Fruit fly (Drosophila melanogaster) whole organism, embryonic: ENCODE data around the gene CG3902.

Experiments used
- Blimp-1 ChIP-seq: fragments of 200-800 bp; sonication (Bioruptor generic); optimal IDR thresholded peaks from 3 replicates; lab custom pipeline; 2018; ENCODE audit warnings: missing biosample characterization, missing genetic modification characterization, mild to moderate bottlenecking, moderate library complexity, missing genetic modification reagents
- CG10565 ChIP-seq: fragments of 200-800 bp; sonication (Bioruptor generic); optimal IDR thresholded peaks from 3 replicates; lab custom pipeline; 2016; ENCODE audit warnings: missing biosample characterization, mild to moderate bottlenecking, missing genetic modification characterization
- CG11695 ChIP-seq: fragments of 200-800 bp; sonication (Bioruptor generic); IDR thresholded peaks from 3 replicates; pipeline ENCODE4 v1.3.6; 2022; ENCODE audit warnings: missing biosample characterization, missing genetic modification characterization
- CG14014 ChIP-seq: fragments of 200-800 bp; sonication (Bioruptor generic); IDR thresholded peaks from 2 replicates; pipeline ENCODE4 v1.3.6; 2022; ENCODE audit warnings: missing biosample characterization, missing genetic modification characterization
- CG1603 ChIP-seq: fragments of 200-800 bp; sonication (Bioruptor generic); optimal IDR thresholded peaks from 2 replicates; lab custom pipeline; 2019; ENCODE audit warnings: missing biosample characterization, mild to moderate bottlenecking, missing genetic modification characterization, moderate library complexity
- CG16863 ChIP-seq: fragments of 200-800 bp; sonication (Bioruptor generic); optimal IDR thresholded peaks from 3 replicates; lab custom pipeline; 2016; ENCODE audit warnings: missing biosample characterization, missing genetic modification characterization
- CG17829 ChIP-seq: fragments of 200-800 bp; optimal IDR thresholded peaks from 2 replicates; lab custom pipeline; 2019; ENCODE audit warnings: missing biosample characterization, mild to moderate bottlenecking, missing genetic modification characterization, moderate library complexity
- CG17912 ChIP-seq: fragments of 200-800 bp; sonication (Bioruptor generic); optimal IDR thresholded peaks from 2 replicates; lab custom pipeline; 2018; ENCODE audit warnings: missing biosample characterization, mild to moderate bottlenecking, missing genetic modification characterization
- CG18262 ChIP-seq: fragments of 200-800 bp; optimal IDR thresholded peaks from 3 replicates; lab custom pipeline; 2019; ENCODE audit warnings: missing biosample characterization, mild to moderate bottlenecking, missing genetic modification characterization, moderate library complexity
- CG18764 ChIP-seq: fragments of 200-800 bp; sonication (Bioruptor generic); optimal IDR thresholded peaks from 3 replicates; lab custom pipeline; 2016; ENCODE audit warnings: missing biosample characterization, missing genetic modification characterization
- CG3726 ChIP-seq: fragments of 200-800 bp; sonication (Bioruptor generic); IDR thresholded peaks from 3 replicates; pipeline ENCODE4, ENCODE4 v1.3.6; 2022; ENCODE audit warnings: missing biosample characterization, missing genetic modification characterization
- CG3995 ChIP-seq: fragments of 200-800 bp; sonication (Bioruptor generic); optimal IDR thresholded peaks from 3 replicates; lab custom pipeline; 2016; ENCODE audit warnings: missing biosample characterization, missing genetic modification characterization
- CG42726 ChIP-seq: fragments of 200-800 bp; sonication (Bioruptor generic); IDR thresholded peaks from 2 replicates; pipeline ENCODE4 v1.3.6; 2022; ENCODE audit warnings: missing biosample characterization, missing genetic modification characterization; ENCODE audit not compliant: partially characterized antibody
- CG43689 ChIP-seq: fragments of 200-800 bp; sonication (Bioruptor generic); IDR thresholded peaks from 2 replicates; pipeline ENCODE4 v1.3.6; 2022; ENCODE audit warnings: missing biosample characterization, missing genetic modification characterization
- CG7963 ChIP-seq: fragments of 200-800 bp; sonication (Bioruptor generic); IDR thresholded peaks from 3 replicates; pipeline ENCODE4 v1.3.6; 2022; ENCODE audit warnings: missing biosample characterization, missing genetic modification characterization; ENCODE audit not compliant: partially characterized antibody
- CG9437 ChIP-seq: fragments of 200-800 bp; sonication (Bioruptor generic); optimal IDR thresholded peaks from 2 replicates; lab custom pipeline; 2018; ENCODE audit warnings: missing biosample characterization, mild to moderate bottlenecking, missing genetic modification characterization
- CG9727 ChIP-seq: fragments of 200-800 bp; sonication (Bioruptor generic); optimal IDR thresholded peaks from 3 replicates; lab custom pipeline; 2017; ENCODE audit warnings: missing biosample characterization, mild to moderate bottlenecking, missing genetic modification characterization
- CG9817 ChIP-seq: fragments of 200-800 bp; sonication (Bioruptor generic); optimal IDR thresholded peaks from 2 replicates; lab custom pipeline; 2018; ENCODE audit warnings: missing biosample characterization, mild to moderate bottlenecking, missing genetic modification characterization, moderate library complexity
- CHES-1-like ChIP-seq: fragments of 200-800 bp; sonication (Bioruptor generic); optimal IDR thresholded peaks from 2 replicates; lab custom pipeline; 2016; ENCODE audit warnings: missing biosample characterization, missing genetic modification characterization
- Chrac-16 ChIP-seq: fragments of 200-800 bp; sonication (Bioruptor generic); optimal IDR thresholded peaks from 3 replicates; lab custom pipeline; 2016; ENCODE audit warnings: missing biosample characterization, missing genetic modification characterization
- Doc2 ChIP-seq: fragments of 200-800 bp; sonication (Bioruptor generic); IDR thresholded peaks from 2 replicates; pipeline ENCODE4 v1.3.6; 2022; ENCODE audit warnings: missing biosample characterization, missing genetic modification characterization
- Doc3 ChIP-seq: fragments of 200-800 bp; sonication (Bioruptor generic); IDR thresholded peaks from 3 replicates; pipeline ENCODE4 v1.3.6; 2022; ENCODE audit warnings: missing biosample characterization, missing genetic modification characterization; ENCODE audit not compliant: partially characterized antibody
- Ets65A ChIP-seq: fragments of 200-800 bp; sonication (Bioruptor generic); peaks from one replicate; lab custom pipeline; 2016; ENCODE audit warnings: missing biosample characterization, missing genetic modification characterization
- HLH3B ChIP-seq: fragments of 200-800 bp; sonication (Bioruptor generic); IDR thresholded peaks from 2 replicates; pipeline ENCODE4 v1.3.6; 2022; ENCODE audit warnings: missing biosample characterization, missing genetic modification characterization
- Hey ChIP-seq: fragments of 200-800 bp; sonication (Bioruptor generic); optimal IDR thresholded peaks from 3 replicates; lab custom pipeline; 2018; ENCODE audit warnings: missing biosample characterization, mild to moderate bottlenecking, missing genetic modification characterization
- HmgD ChIP-seq: fragments of 200-800 bp; sonication (Bioruptor generic); optimal IDR thresholded peaks from 3 replicates; lab custom pipeline; 2016; ENCODE audit warnings: missing biosample characterization, missing genetic modification characterization
- Kr ChIP-seq: fragments of 200-800 bp; sonication (Bioruptor generic); optimal IDR thresholded peaks from 2 replicates; lab custom pipeline; 2017; ENCODE audit warnings: missing biosample characterization, mild to moderate bottlenecking, missing genetic modification characterization
- MTF-1 ChIP-seq: fragments of 200-800 bp; sonication (Bioruptor generic); optimal IDR thresholded peaks from 2 replicates; lab custom pipeline; 2018; ENCODE audit warnings: missing biosample characterization, mild to moderate bottlenecking, missing genetic modification characterization, borderline replicate concordance
- Meics ChIP-seq: fragments of 200-800 bp; sonication (Bioruptor generic); optimal IDR thresholded peaks from 2 replicates; lab custom pipeline; 2017; ENCODE audit warnings: missing biosample characterization, mild to moderate bottlenecking, missing genetic modification characterization
- Mes4 ChIP-seq: fragments of 200-800 bp; sonication (Bioruptor generic); optimal IDR thresholded peaks from 2 replicates; lab custom pipeline; 2016; ENCODE audit warnings: missing biosample characterization, missing genetic modification characterization
- Myb ChIP-seq: fragments of 200-800 bp; sonication (Bioruptor generic); optimal IDR thresholded peaks from 2 replicates; lab custom pipeline; 2016; ENCODE audit warnings: missing biosample characterization, missing genetic modification characterization
- Poxn ChIP-seq: fragments of 200-800 bp; sonication (Bioruptor generic); IDR thresholded peaks from 2 replicates; pipeline ENCODE4 v1.3.6; 2022; ENCODE audit warnings: missing biosample characterization, missing genetic modification characterization
- Rx ChIP-seq: fragments of 200-800 bp; sonication (Bioruptor generic); IDR thresholded peaks from 2 replicates; pipeline ENCODE4 v1.3.6; 2022; ENCODE audit warnings: missing biosample characterization, missing genetic modification characterization
- Sry-β ChIP-seq: fragments of 200-800 bp; sonication (Bioruptor generic); optimal IDR thresholded peaks from 2 replicates; lab custom pipeline; 2018; ENCODE audit warnings: missing biosample characterization, mild to moderate bottlenecking, missing genetic modification characterization, moderate library complexity
- Vsx1 ChIP-seq: fragments of 200-800 bp; sonication (Bioruptor generic); optimal IDR thresholded peaks from 2 replicates; lab custom pipeline; 2017; ENCODE audit warnings: missing biosample characterization, mild to moderate bottlenecking, missing genetic modification characterization, missing genetic modification reagents
- bigmax ChIP-seq: fragments of 200-800 bp; sonication (Bioruptor generic); optimal IDR thresholded peaks from 2 replicates; lab custom pipeline; 2018; ENCODE audit warnings: missing biosample characterization, mild to moderate bottlenecking, missing genetic modification characterization
- crol ChIP-seq: fragments of 200-800 bp; sonication (Bioruptor generic); IDR thresholded peaks from 2 replicates; pipeline ENCODE4 v1.3.6; 2022; ENCODE audit warnings: missing biosample characterization, missing genetic modification characterization
- dmrt11E ChIP-seq: fragments of 200-800 bp; sonication (Bioruptor generic); optimal IDR thresholded peaks from 3 replicates; lab custom pipeline; 2018; ENCODE audit warnings: missing biosample characterization, mild to moderate bottlenecking, missing genetic modification characterization, moderate library complexity
- dpn ChIP-seq, 2 experiments: fragments of 200-800 bp; sonication (Bioruptor generic); optimal IDR thresholded peaks; 3 replicates each; lab custom pipeline; 2016; ENCODE audit warnings: missing biosample characterization in 2 of 2, missing genetic modification characterization in 2 of 2
- ftz-f1 ChIP-seq: fragments of 200-800 bp; sonication (Bioruptor generic); optimal IDR thresholded peaks from 2 replicates; lab custom pipeline; 2016; ENCODE audit warnings: missing biosample characterization, missing genetic modification characterization
- gcm ChIP-seq: fragments of 200-800 bp; sonication (Bioruptor generic); optimal IDR thresholded peaks from 2 replicates; lab custom pipeline; 2019; ENCODE audit warnings: missing biosample characterization, mild to moderate bottlenecking, missing genetic modification characterization, moderate library complexity
- gcm2 ChIP-seq: fragments of 200-800 bp; sonication (Bioruptor generic); optimal IDR thresholded peaks from 2 replicates; lab custom pipeline; 2016; ENCODE audit warnings: missing biosample characterization, missing genetic modification characterization
- gro ChIP-seq: fragments of 200-800 bp; sonication (Bioruptor generic); optimal IDR thresholded peaks from 2 replicates; lab custom pipeline; 2016; ENCODE audit warnings: missing biosample characterization, missing genetic modification characterization
- insv ChIP-seq, 2 experiments: fragments of 200-800 bp; sonication (Bioruptor generic); optimal IDR thresholded peaks; 3 replicates each; lab custom pipeline; 2016 to 2018; ENCODE audit warnings: missing biosample characterization in 2 of 2, missing genetic modification characterization in 2 of 2
- kah ChIP-seq: fragments of 200-800 bp; sonication (Bioruptor generic); optimal IDR thresholded peaks from 2 replicates; lab custom pipeline; 2018; ENCODE audit warnings: missing biosample characterization, mild to moderate bottlenecking, missing genetic modification characterization
- ken ChIP-seq: fragments of 200-800 bp; sonication (Bioruptor generic); IDR thresholded peaks from 3 replicates; pipeline ENCODE4 v1.3.6; 2022; ENCODE audit warnings: missing biosample characterization, missing genetic modification characterization
- onecut ChIP-seq: fragments of 200-800 bp; sonication (Bioruptor generic); IDR thresholded peaks from 2 replicates; pipeline ENCODE4 v1.3.6; 2022; ENCODE audit warnings: missing biosample characterization, missing genetic modification characterization
- run ChIP-seq: fragments of 200-800 bp; sonication (Bioruptor generic); optimal IDR thresholded peaks from 3 replicates; lab custom pipeline; 2018; ENCODE audit warnings: missing biosample characterization, mild to moderate bottlenecking, missing genetic modification characterization
- sima ChIP-seq: fragments of 200-800 bp; sonication (Bioruptor generic); optimal IDR thresholded peaks from 2 replicates; lab custom pipeline; 2016; ENCODE audit warnings: missing biosample characterization, missing genetic modification characterization
- slou ChIP-seq: fragments of 200-800 bp; sonication (Bioruptor generic); optimal IDR thresholded peaks from 3 replicates; lab custom pipeline; 2016; ENCODE audit warnings: missing biosample characterization, missing genetic modification characterization
- wdn ChIP-seq: fragments of 200-800 bp; sonication (Bioruptor generic); IDR thresholded peaks from 2 replicates; pipeline ENCODE4 v1.3.6; 2022; ENCODE audit warnings: missing biosample characterization, missing genetic modification characterization

CG3902 gene

dm6 chr3L:18867521-18867920 lies 30.6 kb downstream of the CG3902 start, which contains the start of gene Dysb (continued):
- TF ChIP-seq HLH3B (GFP tag; lab: Robert Waterston, UW) (peak; percentile 90), HmgD (GFP tag; lab: Kevin White, UChicago) (no peak), sima (no peak), gro (peak; percentile 37), slou (peak; percentile 21), CG17912 (GFP tag; lab: Kevin White, UChicago) (peak; percentile 27), bigmax (no peak), Vsx1 (GFP tag; lab: Kevin White, UChicago) (peak; percentile 73), CG16863 (GFP tag; lab: Kevin White, UChicago) (peak; percentile 16), Sry-β (GFP tag; lab: Kevin White, UChicago) (peak; percentile 10), Myb (GFP tag; lab: Kevin White, UChicago) (peak; percentile 4), CG42726 (no peak), CG1603 (peak; percentile 61), ftz-f1 (GFP tag; lab: Kevin White, UChicago) (peak; percentile 49), MTF-1 (GFP tag; lab: Kevin White, UChicago) (peak; percentile 84), ken (GFP tag; lab: Robert Waterston, UW) (peak; percentile 77; the same call in 1 of the 3 replicates), gcm (GFP tag; lab: Kevin White, UChicago) (peak; percentile 93), CG3726 (GFP tag; lab: Robert Waterston, UW) (no peak), CG9817 (peak; percentile 79), dpn (GFP tag; optimal IDR thresholded peaks at IDR 0.05; lab: Kevin White, UChicago) (peak; percentile 62 to 86), crol (GFP tag; lab: Robert Waterston, UW) (no peak), CG14014 (GFP tag; lab: Robert Waterston, UW) (peak; percentile 94), dmrt11E (peak; percentile 86), Chrac-16 (peak; percentile 85), CG9437 (GFP tag; lab: Kevin White, UChicago) (peak; percentile 69), kah (GFP tag; lab: Kevin White, UChicago) (peak; percentile 86), onecut (GFP tag; lab: Robert Waterston, UW) (peak; percentile 86), CG3995 (GFP tag; lab: Kevin White, UChicago) (no peak), Ets65A (GFP tag; lab: Kevin White, UChicago) (no peak), CG18262 (tag; lab: Kevin White, UChicago) (peak; percentile 89), Rx (GFP tag; lab: Robert Waterston, UW) (peak; percentile 63), CG18764 (peak; percentile 54), gcm2 (GFP tag; lab: Kevin White, UChicago) (peak; percentile 50), Doc3 (GFP tag; lab: Robert Waterston, UW) (peak; percentile 11; the same call in 1 of the 3 replicates), CG11695 (GFP tag; lab: Robert Waterston, UW) (peak; percentile 91), wdn (peak; percentile 79), Poxn (GFP tag; lab: Robert Waterston, UW) (peak; percentile 48; the same call in 1 of the 2 replicates), Hey (tag; lab: Kevin White, UChicago) (no peak), CG9727 (GFP tag; lab: Kevin White, UChicago) (peak; percentile 88), CG43689 (GFP tag; lab: Robert Waterston, UW) (peak; percentile 67; the same call in 1 of the 2 replicates), CG10565 (no peak), CG7963 (GFP tag; lab: Robert Waterston, UW) (no peak), run (tag; lab: Kevin White, UChicago) (peak; percentile 76), CG17829 (tag; lab: Kevin White, UChicago) (peak; percentile 93), Meics (GFP tag; lab: Kevin White, UChicago) (peak; percentile 89), insv (GFP tag; optimal IDR thresholded peaks at IDR 0.05; lab: Kevin White, UChicago) (peak in 1 of 2 experiments; percentile 63), Blimp-1 (GFP tag; lab: Kevin White, UChicago) (peak; percentile 88), CHES-1-like (peak; percentile 53), Mes4 (GFP tag; lab: Kevin White, UChicago) (peak; percentile 27), Kr (no peak), Doc2 (no peak)
